Fruit fly (Drosophila melanogaster) whole organism, embryonic: ENCODE results near the gene CG14718.

Experiments
- Atf6 ChIP-seq: fragments of 200-800 bp; sonication (Bioruptor generic); IDR thresholded peaks from 2 replicates; pipeline ENCODE4 v1.3.6; 2022; ENCODE audit warnings: missing biosample characterization, missing genetic modification characterization
- CG10267 ChIP-seq: fragments of 200-800 bp; sonication (Bioruptor generic); optimal IDR thresholded peaks from 2 replicates; lab custom pipeline; 2018; ENCODE audit warnings: missing biosample characterization, mild to moderate bottlenecking, missing genetic modification characterization, moderate library complexity
- CG10654 ChIP-seq: fragments of 200-800 bp; sonication (Bioruptor generic); optimal IDR thresholded peaks from 2 replicates; lab custom pipeline; 2016; ENCODE audit warnings: missing biosample characterization, missing genetic modification characterization
- CG10959 ChIP-seq: fragments of 200-800 bp; sonication (Bioruptor generic); IDR thresholded peaks from 2 replicates; pipeline ENCODE4 v1.3.6; 2022; ENCODE audit warnings: missing biosample characterization, missing genetic modification characterization
- CG11456 ChIP-seq: fragments of 200-800 bp; sonication (Bioruptor generic); IDR thresholded peaks from 3 replicates; pipeline ENCODE4 v1.3.6; 2022; ENCODE audit warnings: missing biosample characterization, missing genetic modification characterization
- CG11695 ChIP-seq: fragments of 200-800 bp; sonication (Bioruptor generic); IDR thresholded peaks from 3 replicates; pipeline ENCODE4 v1.3.6; 2022; ENCODE audit warnings: missing biosample characterization, missing genetic modification characterization
- CG11723 ChIP-seq: fragments of 200-800 bp; sonication (Bioruptor generic); optimal IDR thresholded peaks from 2 replicates; lab custom pipeline; 2017; ENCODE audit warnings: missing biosample characterization, mild to moderate bottlenecking, missing genetic modification characterization
- CG12071 ChIP-seq: fragments of 200-800 bp; sonication (Bioruptor generic); optimal IDR thresholded peaks from 3 replicates; lab custom pipeline; 2018; ENCODE audit warnings: missing biosample characterization, mild to moderate bottlenecking, missing genetic modification characterization
- CG12236 ChIP-seq: fragments of 200-800 bp; sonication (Bioruptor generic); optimal IDR thresholded peaks from 2 replicates; lab custom pipeline; 2016; ENCODE audit warnings: missing biosample characterization, missing genetic modification characterization
- CG1602 ChIP-seq: fragments of 200-800 bp; sonication (Bioruptor generic); optimal IDR thresholded peaks from 3 replicates; lab custom pipeline; 2016; ENCODE audit warnings: missing biosample characterization, missing genetic modification characterization
- CG16813 ChIP-seq: fragments of 200-800 bp; sonication (Bioruptor generic); IDR thresholded peaks from 3 replicates; pipeline ENCODE4 v1.3.6; 2022; ENCODE audit warnings: missing biosample characterization, missing genetic modification characterization; ENCODE audit not compliant: partially characterized antibody
- CG3726 ChIP-seq: fragments of 200-800 bp; sonication (Bioruptor generic); IDR thresholded peaks from 3 replicates; pipeline ENCODE4, ENCODE4 v1.3.6; 2022; ENCODE audit warnings: missing biosample characterization, missing genetic modification characterization
- CG6683 ChIP-seq: fragments of 200-800 bp; sonication (Bioruptor generic); optimal IDR thresholded peaks from 2 replicates; lab custom pipeline; 2017; ENCODE audit warnings: missing biosample characterization, mild to moderate bottlenecking, missing genetic modification characterization, missing genetic modification reagents
- CG6854 ChIP-seq: fragments of 200-800 bp; sonication (Bioruptor generic); optimal IDR thresholded peaks from 3 replicates; lab custom pipeline; 2017; ENCODE audit warnings: missing biosample characterization, mild to moderate bottlenecking, missing genetic modification characterization
- CG7963 ChIP-seq: fragments of 200-800 bp; sonication (Bioruptor generic); IDR thresholded peaks from 3 replicates; pipeline ENCODE4 v1.3.6; 2022; ENCODE audit warnings: missing biosample characterization, missing genetic modification characterization; ENCODE audit not compliant: partially characterized antibody
- D19B ChIP-seq: fragments of 200-800 bp; sonication (Bioruptor generic); optimal IDR thresholded peaks from 2 replicates; lab custom pipeline; 2017; ENCODE audit warnings: missing biosample characterization, mild to moderate bottlenecking, missing genetic modification characterization
- E2f1 ChIP-seq: fragments of 200-800 bp; sonication (Bioruptor generic); IDR thresholded peaks from 2 replicates; pipeline ENCODE4 v1.3.6; 2022; ENCODE audit warnings: missing biosample characterization, missing genetic modification characterization
- ERR ChIP-seq: fragments of 200-800 bp; sonication (Bioruptor generic); optimal IDR thresholded peaks from 2 replicates; lab custom pipeline; 2016; ENCODE audit warnings: missing biosample characterization, missing genetic modification characterization
- Eip74EF ChIP-seq, 2 experiments: fragments of 200-800 bp in 1 of 2; fragments of >200 bp in 1 of 2; sonication (Bioruptor generic) in 1 of 2; optimal IDR thresholded peaks; 2 replicates each; lab custom pipeline; 2017 to 2019; ENCODE audit warnings: missing biosample characterization in 2 of 2, missing genetic modification characterization in 2 of 2, mild to moderate bottlenecking in 1 of 2, moderate library complexity in 1 of 2
- H2.0 ChIP-seq: fragments of 200-800 bp; sonication (Bioruptor generic); IDR thresholded peaks from 2 replicates; pipeline ENCODE4 v1.3.6; 2022; ENCODE audit warnings: missing biosample characterization, missing genetic modification characterization
- HmgD ChIP-seq: fragments of 200-800 bp; sonication (Bioruptor generic); optimal IDR thresholded peaks from 3 replicates; lab custom pipeline; 2016; ENCODE audit warnings: missing biosample characterization, missing genetic modification characterization
- Med ChIP-seq: fragments of 200-800 bp; sonication (Bioruptor generic); peaks from one replicate; lab custom pipeline; 2016; ENCODE audit warnings: missing biosample characterization, missing genetic modification characterization, mild to moderate bottlenecking, inconsistent platforms, moderate library complexity
- Oli ChIP-seq: fragments of 200-800 bp; sonication (Bioruptor generic); optimal IDR thresholded peaks from 2 replicates; lab custom pipeline; 2018; ENCODE audit warnings: missing biosample characterization, mild to moderate bottlenecking, missing genetic modification characterization, moderate library complexity
- Six4 ChIP-seq: fragments of 200-800 bp; sonication (Bioruptor generic); optimal IDR thresholded peaks from 2 replicates; lab custom pipeline; 2016; ENCODE audit warnings: missing biosample characterization, missing genetic modification characterization
- Taf1 ChIP-seq: fragments of 200-800 bp; sonication (Bioruptor generic); IDR thresholded peaks from 2 replicates; pipeline ENCODE4 v1.3.6; 2022; ENCODE audit warnings: missing biosample characterization, missing genetic modification characterization
- ase ChIP-seq: fragments of 200-800 bp; sonication (Bioruptor generic); IDR thresholded peaks from 3 replicates; pipeline ENCODE4 v1.3.6; 2022; ENCODE audit warnings: missing biosample characterization, missing genetic modification characterization
- ash1 ChIP-seq: fragments of 200-800 bp; sonication (Bioruptor generic); optimal IDR thresholded peaks from 2 replicates; lab custom pipeline; 2018; ENCODE audit warnings: missing biosample characterization, mild to moderate bottlenecking, missing genetic modification characterization
- az2 ChIP-seq: fragments of 200-800 bp; sonication (Bioruptor generic); optimal IDR thresholded peaks from 3 replicates; lab custom pipeline; 2016; ENCODE audit warnings: missing biosample characterization, missing genetic modification characterization
- bowl ChIP-seq: fragments of 200-800 bp; sonication (Bioruptor generic); IDR thresholded peaks from 2 replicates; pipeline ENCODE4 v1.3.6; 2022; ENCODE audit warnings: missing biosample characterization, missing genetic modification characterization
- cato ChIP-seq: fragments of 200-800 bp; sonication (Bioruptor generic); optimal IDR thresholded peaks from 2 replicates; lab custom pipeline; 2016; ENCODE audit warnings: missing biosample characterization, missing genetic modification characterization, borderline replicate concordance
- chm ChIP-seq: fragments of 200-800 bp; sonication (Bioruptor generic); IDR thresholded peaks from 2 replicates; pipeline ENCODE4 v1.3.6; 2022; ENCODE audit warnings: missing biosample characterization, missing genetic modification characterization
- dati ChIP-seq: fragments of 200-800 bp; sonication (Bioruptor generic); IDR thresholded peaks from 2 replicates; pipeline ENCODE4 v1.3.6; 2022; ENCODE audit warnings: missing biosample characterization, missing genetic modification characterization
- en ChIP-seq: fragments of 200-800 bp; sonication (Bioruptor generic); optimal IDR thresholded peaks from 2 replicates; lab custom pipeline; 2016; ENCODE audit warnings: missing biosample characterization, missing genetic modification characterization
- eve ChIP-seq, 2 experiments: fragments of >200 bp; optimal IDR thresholded peaks; 2 replicates each; lab custom pipeline; 2017; ENCODE audit warnings: missing biosample characterization in 2 of 2, missing genetic modification characterization in 2 of 2
- fd96Cb ChIP-seq: fragments of 200-800 bp; sonication (Bioruptor generic); optimal IDR thresholded peaks from 2 replicates; lab custom pipeline; 2018; ENCODE audit warnings: missing biosample characterization, mild to moderate bottlenecking, missing genetic modification characterization, moderate library complexity
- gfzf ChIP-seq: fragments of 200-800 bp; sonication (Bioruptor generic); optimal IDR thresholded peaks from 2 replicates; lab custom pipeline; 2016; ENCODE audit warnings: missing biosample characterization, mild to moderate bottlenecking, missing genetic modification characterization, moderate library complexity
- gt ChIP-seq: fragments of 200-800 bp; sonication (Bioruptor generic); IDR thresholded peaks from 2 replicates; pipeline ENCODE4 v1.3.6; 2022; ENCODE audit warnings: missing biosample characterization, missing genetic modification characterization
- nerfin-2 ChIP-seq: fragments of 200-800 bp; sonication (Bioruptor generic); IDR thresholded peaks from 2 replicates; pipeline ENCODE4 v1.3.6; 2022; ENCODE audit warnings: missing biosample characterization, missing genetic modification characterization; ENCODE audit not compliant: partially characterized antibody
- odd ChIP-seq: fragments of 200-800 bp; sonication (Bioruptor generic); optimal IDR thresholded peaks from 2 replicates; lab custom pipeline; 2017; ENCODE audit warnings: missing biosample characterization, mild to moderate bottlenecking, missing genetic modification characterization
- prd ChIP-seq, 3 experiments: fragments of >200 bp in 2 of 3; fragments of 200-800 bp in 1 of 3; sonication (Bioruptor generic) in 1 of 3; optimal IDR thresholded peaks in 2 of 3; IDR thresholded peaks in 1 of 3; 2 replicates in 2 of 3; 3 replicates in 1 of 3; pipeline versions ENCODE4 v1.3.6 to Lab custom; 2017 to 2022; ENCODE audit warnings: missing biosample characterization in 1 of 3, missing genetic modification characterization in 1 of 3
- pum ChIP-seq: fragments of 200-800 bp; sonication (Bioruptor generic); optimal IDR thresholded peaks from 2 replicates; lab custom pipeline; 2016; ENCODE audit warnings: missing biosample characterization, missing genetic modification characterization
- repo ChIP-seq: fragments of 200-800 bp; sonication (Bioruptor generic); optimal IDR thresholded peaks from 2 replicates; lab custom pipeline; 2016; ENCODE audit warnings: missing biosample characterization, missing genetic modification characterization
- schlank ChIP-seq: fragments of 200-800 bp; sonication (Bioruptor generic); optimal IDR thresholded peaks from 2 replicates; lab custom pipeline; 2018; ENCODE audit warnings: missing biosample characterization, mild to moderate bottlenecking, missing genetic modification characterization
- sens-2 ChIP-seq: fragments of 200-800 bp; sonication (Bioruptor generic); IDR thresholded peaks from 2 replicates; pipeline ENCODE4 v1.3.6; 2022; ENCODE audit warnings: missing biosample characterization, missing genetic modification characterization
- seq ChIP-seq: fragments of 200-800 bp; sonication (Bioruptor generic); IDR thresholded peaks from 2 replicates; pipeline ENCODE4 v1.3.6; 2022; ENCODE audit warnings: missing biosample characterization, missing genetic modification characterization
- sr ChIP-seq: fragments of 200-800 bp; sonication (Bioruptor generic); IDR thresholded peaks from 3 replicates; pipeline ENCODE4 v1.3.6; 2022; ENCODE audit warnings: missing biosample characterization, missing genetic modification characterization
- tll ChIP-seq, 2 experiments: fragments of 200-800 bp in 1 of 2; fragments of >200 bp in 1 of 2; sonication (Bioruptor generic) in 1 of 2; optimal IDR thresholded peaks; 2 replicates each; lab custom pipeline; 2017 to 2019; ENCODE audit warnings: missing biosample characterization in 2 of 2, missing genetic modification characterization in 2 of 2, mild to moderate bottlenecking in 1 of 2, moderate library complexity in 1 of 2
- tna ChIP-seq: fragments of 200-800 bp; sonication (Bioruptor generic); IDR thresholded peaks from 2 replicates; pipeline ENCODE4 v1.3.6; 2022; ENCODE audit warnings: missing biosample characterization, missing genetic modification characterization; ENCODE audit not compliant: partially characterized antibody
- zen ChIP-seq: fragments of 200-800 bp; sonication (Bioruptor generic); optimal IDR thresholded peaks from 3 replicates; lab custom pipeline; 2018; ENCODE audit warnings: missing biosample characterization, mild to moderate bottlenecking, missing genetic modification characterization, moderate library complexity

Gene CG14718

dm6 chr3R:11673955-11674663, 26.3 kb upstream of the CG14718 start, which contains the start of gene CG14715 (continued):
- TF ChIP-seq prd (optimal IDR thresholded peaks at IDR 0.05; lab: Kevin White, UChicago) = no peak
- TF ChIP-seq prd (GFP tag; IDR thresholded peaks at IDR 0.05; lab: Robert Waterston, UW) = peak; percentile 71
- TF ChIP-seq ERR (GFP tag; lab: Kevin White, UChicago) = no peak
- TF ChIP-seq Oli = peak; percentile 12
- no peak for TF ChIP-seq Six4 (GFP tag; lab: Kevin White, UChicago)
- no peak for TF ChIP-seq fd96Cb (tag; lab: Kevin White, UChicago)
- peak; percentile 32 for TF ChIP-seq HmgD (GFP tag; lab: Kevin White, UChicago)
- TF ChIP-seq CG11723 (GFP tag; lab: Kevin White, UChicago) = no peak
- TF ChIP-seq Atf6 = peak; percentile 34; the same call in 1 of the 2 replicates
- TF ChIP-seq tll (GFP tag; optimal IDR thresholded peaks at IDR 0.05; lab: Kevin White, UChicago) = peak in 1 of 2 experiments; percentile 10
- no peak for TF ChIP-seq eve (GFP tag; optimal IDR thresholded peaks at IDR 0.05; lab: Kevin White, UChicago)
- peak; percentile 57 for TF ChIP-seq E2f1 (GFP tag; lab: Robert Waterston, UW)
- TF ChIP-seq CG12236 = peak; percentile 9
- no peak for TF ChIP-seq nerfin-2 (GFP tag; lab: Robert Waterston, UW)
- peak; percentile 55 for TF ChIP-seq Med
- no peak for TF ChIP-seq CG7963 (GFP tag; lab: Robert Waterston, UW)
- TF ChIP-seq az2 (GFP tag; lab: Kevin White, UChicago) = peak; percentile 50
- TF ChIP-seq seq (GFP tag; lab: Robert Waterston, UW) = no peak
- TF ChIP-seq Eip74EF (GFP tag; optimal IDR thresholded peaks at IDR 0.05; lab: Kevin White, UChicago) = no peak
- no peak for TF ChIP-seq CG6854
- TF ChIP-seq ase (GFP tag; lab: Robert Waterston, UW) = no peak
- TF ChIP-seq CG10654 (GFP tag; lab: Kevin White, UChicago) = peak; percentile 26
- TF ChIP-seq bowl (GFP tag; lab: Robert Waterston, UW) = no peak
- TF ChIP-seq CG10267 (tag; lab: Kevin White, UChicago) = peak; percentile 70
- TF ChIP-seq sens-2 = no peak
- no peak for TF ChIP-seq CG3726 (GFP tag; lab: Robert Waterston, UW)
- TF ChIP-seq CG11456 (GFP tag; lab: Robert Waterston, UW) = no peak
- no peak for TF ChIP-seq ash1 (GFP tag; lab: Kevin White, UChicago)
- no peak for TF ChIP-seq CG12071
- TF ChIP-seq repo (GFP tag; lab: Kevin White, UChicago) = no peak
- no peak for TF ChIP-seq chm (GFP tag; lab: Robert Waterston, UW)
- TF ChIP-seq schlank = no peak
- peak; percentile 47; the same call in 1 of the 2 replicates for TF ChIP-seq H2.0 (GFP tag; lab: Robert Waterston, UW)
- TF ChIP-seq en = no peak
- TF ChIP-seq dati (GFP tag; lab: Robert Waterston, UW) = no peak
- peak; percentile 52 for TF ChIP-seq cato (GFP tag; lab: Kevin White, UChicago)
- TF ChIP-seq CG1602 (GFP tag; lab: Kevin White, UChicago) = peak; percentile 33
- TF ChIP-seq tna (GFP tag; lab: Robert Waterston, UW) = no peak
- no peak for TF ChIP-seq CG6683 (GFP tag; lab: Kevin White, UChicago)
- TF ChIP-seq Taf1 = no peak
- TF ChIP-seq D19B = no peak
- no peak for TF ChIP-seq gt
- TF ChIP-seq CG10959 (GFP tag; lab: Robert Waterston, UW) = no peak
- TF ChIP-seq zen = peak; percentile 18
- TF ChIP-seq CG16813 (GFP tag; lab: Robert Waterston, UW) = peak; percentile 58
- no peak for TF ChIP-seq sr (GFP tag; lab: Robert Waterston, UW)
- TF ChIP-seq gfzf = peak; percentile 85
- TF ChIP-seq pum = peak; percentile 37
- no peak for TF ChIP-seq odd
- TF ChIP-seq CG11695 = 0 out of 3 replicates have a peak, but pooled peaks have one; percentile 15
